Worm (Caenorhabditis elegans): Measurements from ENCODE around the gene pqn-41.

- TF ChIP-seq ref-1 (GFP tag; conservative IDR thresholded peaks at IDR 0.05) (no peak), ztf-29 (GFP tag; IDR thresholded peaks at IDR 0.05) (no peak), med-1 (GFP tag; optimal IDR thresholded peaks at IDR 0.05; ENCODE audit: insufficient read depth) (no peak), ztf-23 (GFP tag; IDR thresholded peaks at IDR 0.05) (no peak), flt-1 (GFP tag; IDR thresholded peaks at IDR 0.05) (no peak), cog-1 (tag; optimal IDR thresholded peaks at IDR 0.05) (no peak)
These were observed 11.9 kb upstream of the pqn-41 start, which contains the start of the genes B0524.5 and B0524.2 for ce11 chrIII:1893851-1894250.
